Worm (Caenorhabditis elegans): ENCODE data around the gene F42F12.14.

The F42F12.14 gene

DNA sequence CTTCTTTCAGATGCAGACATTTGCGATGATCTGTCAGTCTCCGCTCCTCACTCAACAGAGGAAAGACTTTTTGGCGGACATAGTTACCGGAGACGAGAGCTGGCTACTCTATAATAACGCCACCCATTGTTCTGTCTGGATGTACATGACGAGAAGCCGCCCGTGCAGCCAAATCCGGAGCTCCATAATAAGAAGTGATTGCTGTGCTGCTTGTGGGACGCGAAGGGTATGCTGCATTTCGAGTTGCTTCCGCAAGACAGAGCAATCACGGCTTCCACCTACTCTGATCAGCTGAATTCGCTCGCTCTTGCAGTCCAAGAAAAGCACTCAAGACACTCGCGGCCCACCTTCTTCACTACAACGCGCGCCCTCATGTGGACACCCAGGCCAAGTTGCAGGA is 34.6 kb upstream of the F42F12.14 start:
- TF ChIP-seq lin-13 (tag; optimal IDR thresholded peaks at IDR 0.05) = no peak

DNA sequence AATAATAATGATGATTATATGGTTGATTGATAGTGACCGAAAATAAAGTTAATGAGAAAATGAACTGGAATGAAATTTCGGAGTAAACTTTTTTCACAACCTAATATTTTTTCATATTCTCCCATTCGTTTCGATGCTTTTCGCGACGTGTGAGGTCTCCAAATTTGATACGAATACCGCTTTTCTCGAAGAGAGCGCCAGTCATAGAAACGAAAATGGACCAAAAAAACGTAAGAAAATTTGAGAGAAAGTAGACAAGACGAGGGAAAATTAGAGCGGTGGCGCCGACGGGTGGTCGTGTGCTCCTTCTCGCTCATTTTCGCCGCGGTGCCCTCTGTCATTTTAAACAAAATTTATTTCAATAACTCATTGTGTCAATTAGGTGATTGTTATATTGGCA is 34.0 kb upstream of the F42F12.14 start:
- TF ChIP-seq blmp-1 (tag; optimal IDR thresholded peaks at IDR 0.05) = no peak
- no peak for TF ChIP-seq hlh-1 (tag; optimal IDR thresholded peaks at IDR 0.05)

DNA sequence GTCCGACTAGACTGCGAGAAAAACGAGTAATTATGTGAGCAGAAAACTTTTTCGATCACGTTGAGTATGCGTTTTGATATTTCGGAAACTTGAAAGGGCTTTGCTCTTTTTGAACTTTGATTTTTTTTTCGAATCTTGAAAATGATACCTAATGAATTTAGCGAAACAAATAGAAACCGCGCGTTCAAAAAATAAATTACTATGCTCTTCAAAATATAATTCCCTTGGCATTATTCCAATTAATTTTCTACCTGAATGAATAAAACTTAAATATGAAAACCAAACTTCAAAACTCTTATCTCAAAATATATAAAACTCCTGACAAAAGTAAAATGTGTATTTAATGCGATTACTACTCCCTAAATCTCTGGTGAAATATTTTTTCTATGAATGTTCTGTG is 33.2 kb upstream of the F42F12.14 start, which contains the start of gene xtr-2:
Gene xtr-2 (plus strand): TSS at position 301 of the 400 bp plus-strand sequence.
- TF ChIP-seq unc-120 (tag; optimal IDR thresholded peaks at IDR 0.05; ENCODE audit: poor library complexity, severe bottlenecking) (no peak), unc-39 (tag; optimal IDR thresholded peaks at IDR 0.05) (no peak), M03D4.4 (tag; optimal IDR thresholded peaks at IDR 0.05) (no peak), blmp-1 (tag; optimal IDR thresholded peaks at IDR 0.05) (no peak), ham-2 (GFP tag; optimal IDR thresholded peaks at IDR 0.05) (no peak), unc-62 (GFP tag; optimal IDR thresholded peaks at IDR 0.05) (no peak), nhr-237 (tag; optimal IDR thresholded peaks at IDR 0.05) (no peak), lin-13 (tag; optimal IDR thresholded peaks at IDR 0.05) (no peak), lsy-2 (tag; optimal IDR thresholded peaks at IDR 0.05) (no peak)

DNA sequence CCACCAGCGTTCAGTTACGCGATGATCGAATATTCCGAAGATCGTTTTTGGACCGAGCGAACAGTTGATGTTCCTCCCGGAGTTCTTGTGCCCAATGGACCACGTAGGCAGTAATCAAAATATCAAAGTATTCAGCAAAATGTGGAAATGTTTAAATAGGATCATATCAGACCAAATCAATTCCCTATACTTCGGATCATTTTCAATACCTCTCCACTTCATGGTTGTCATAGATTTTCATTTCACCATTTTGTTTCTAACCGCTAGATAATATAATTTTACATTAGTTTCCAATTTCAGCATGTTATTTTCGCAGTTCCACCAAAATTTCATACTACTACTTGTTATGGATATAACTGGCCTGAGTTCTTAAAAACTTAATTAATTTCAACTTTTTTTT is 30.9 kb upstream of the F42F12.14 start:
- TF ChIP-seq bed-3 (GFP tag; optimal IDR thresholded peaks at IDR 0.05) (no peak), nhr-12 (tag; optimal IDR thresholded peaks at IDR 0.05) (no peak), hlh-1 (tag; optimal IDR thresholded peaks at IDR 0.05) (no peak), sem-2 (GFP tag; optimal IDR thresholded peaks at IDR 0.05) (no peak), unc-120 (tag; optimal IDR thresholded peaks at IDR 0.05; ENCODE audit: poor library complexity, severe bottlenecking) (no peak), lin-13 (tag; optimal IDR thresholded peaks at IDR 0.05) (no peak)

DNA sequence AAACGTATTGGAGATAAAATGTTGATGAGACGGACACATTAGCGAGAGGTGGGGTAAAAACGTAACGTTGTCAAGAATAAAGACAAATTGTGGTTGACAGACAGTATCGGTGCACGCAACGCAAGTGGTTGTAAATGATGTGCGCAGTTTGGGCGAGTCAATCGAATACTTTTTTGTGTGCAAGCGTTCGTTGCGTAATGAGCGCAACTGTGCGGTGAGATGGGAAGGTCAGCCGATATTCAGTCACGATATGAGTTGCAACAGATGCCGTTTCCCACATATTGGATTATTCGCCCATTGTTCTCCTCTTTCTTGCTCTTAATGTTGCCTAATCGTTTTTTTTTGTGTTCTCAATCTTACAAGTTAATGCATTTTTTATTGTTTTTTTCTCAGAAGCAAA is 27.7 kb upstream of the F42F12.14 start, which contains the start of gene ceh-40:
Gene ceh-40 (minus strand): TSS at position 41 of the 400 bp plus-strand sequence.
- TF ChIP-seq zip-8 (tag; optimal IDR thresholded peaks at IDR 0.05) (peak; percentile 50), hlh-1 (tag; optimal IDR thresholded peaks at IDR 0.05) (no peak), nhr-2 (tag; optimal IDR thresholded peaks at IDR 0.05) (peak; percentile 74), unc-62 (GFP tag; optimal IDR thresholded peaks at IDR 0.05) (peak; percentile 51), cnd-1 (tag; optimal IDR thresholded peaks at IDR 0.05) (peak; percentile 36), ceh-39 (tag; optimal IDR thresholded peaks at IDR 0.05) (peak; percentile 63)

DNA sequence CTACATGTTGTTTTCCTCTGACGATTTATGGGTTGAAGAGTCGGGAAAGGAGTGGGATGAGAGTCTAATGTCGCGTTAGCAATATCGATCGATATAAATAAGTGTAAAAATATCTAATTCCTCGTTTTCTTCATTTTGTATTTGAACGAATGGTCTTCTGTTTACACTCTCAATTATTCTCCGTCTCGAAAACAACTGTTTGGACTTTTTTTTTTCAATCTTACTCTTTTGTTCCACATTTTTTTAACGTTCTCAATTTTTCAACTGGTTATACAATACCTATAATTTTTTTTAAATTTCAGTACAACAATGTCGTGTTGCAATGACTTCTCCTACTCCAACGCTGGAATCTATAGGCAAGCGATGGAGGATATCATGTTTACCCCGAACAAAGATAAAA is 27.1 kb upstream of the F42F12.14 start, which contains the start of gene F17A2.13:
Gene F17A2.13 (plus strand): TSS at position 301 of the 400 bp plus-strand sequence.
- TF ChIP-seq mls-2 (tag; optimal IDR thresholded peaks at IDR 0.05) (no peak), hlh-1 (tag; optimal IDR thresholded peaks at IDR 0.05) (no peak), unc-62 (GFP tag; optimal IDR thresholded peaks at IDR 0.05) (no peak), flh-1 (GFP tag; optimal IDR thresholded peaks at IDR 0.05) (no peak), ham-2 (GFP tag; optimal IDR thresholded peaks at IDR 0.05) (no peak), snpc-4 (tag; optimal IDR thresholded peaks at IDR 0.05) (no peak), M03D4.4 (tag; optimal IDR thresholded peaks at IDR 0.05) (no peak), ceh-39 (tag; optimal IDR thresholded peaks at IDR 0.05) (no peak), ceh-83 (GFP tag; optimal IDR thresholded peaks at IDR 0.05) (no peak), nhr-76 (tag; optimal IDR thresholded peaks at IDR 0.05) (no peak), ztf-11 (tag; optimal IDR thresholded peaks at IDR 0.05) (no peak), zip-8 (tag; optimal IDR thresholded peaks at IDR 0.05) (no peak), bed-3 (GFP tag; optimal IDR thresholded peaks at IDR 0.05) (no peak), nhr-12 (tag; optimal IDR thresholded peaks at IDR 0.05) (no peak), nhr-28 (tag; optimal IDR thresholded peaks at IDR 0.05) (no peak), ces-1 (GFP tag; optimal IDR thresholded peaks at IDR 0.05) (no peak), nhr-2 (tag; optimal IDR thresholded peaks at IDR 0.05) (no peak)

DNA sequence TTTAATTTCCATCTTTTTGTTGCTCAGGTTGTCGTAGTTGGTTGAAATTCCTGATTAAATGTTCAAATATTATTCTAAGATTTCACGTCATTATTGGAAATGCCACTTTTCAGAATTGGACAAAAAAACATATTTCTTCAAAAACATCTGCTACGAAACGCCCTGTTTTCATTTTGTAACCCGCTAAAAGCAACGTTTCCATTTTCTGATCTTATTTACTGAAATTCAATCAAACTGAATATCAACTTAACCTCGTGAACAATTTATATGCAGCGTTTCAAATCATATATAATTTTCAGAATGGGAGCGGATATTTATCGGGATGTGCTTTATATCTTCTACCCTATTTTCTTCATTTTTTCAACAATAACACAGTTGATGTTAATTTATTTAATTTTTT is 25.0 kb upstream of the F42F12.14 start, which contains the start of gene srd-40:
Gene srd-40 (plus strand): TSS at position 301 of the 400 bp plus-strand sequence.
- TF ChIP-seq cnd-1 (tag; optimal IDR thresholded peaks at IDR 0.05) (no peak), blmp-1 (tag; optimal IDR thresholded peaks at IDR 0.05) (no peak), M03D4.4 (tag; optimal IDR thresholded peaks at IDR 0.05) (no peak), mep-1 (tag; optimal IDR thresholded peaks at IDR 0.05) (no peak), nhr-12 (tag; optimal IDR thresholded peaks at IDR 0.05) (no peak), mls-2 (tag; optimal IDR thresholded peaks at IDR 0.05) (no peak), sem-2 (GFP tag; optimal IDR thresholded peaks at IDR 0.05) (no peak), pha-4 (tag; optimal IDR thresholded peaks at IDR 0.05) (no peak)
